Worm (Caenorhabditis elegans): Measurements from ENCODE around the gene gpx-6.

DNA sequence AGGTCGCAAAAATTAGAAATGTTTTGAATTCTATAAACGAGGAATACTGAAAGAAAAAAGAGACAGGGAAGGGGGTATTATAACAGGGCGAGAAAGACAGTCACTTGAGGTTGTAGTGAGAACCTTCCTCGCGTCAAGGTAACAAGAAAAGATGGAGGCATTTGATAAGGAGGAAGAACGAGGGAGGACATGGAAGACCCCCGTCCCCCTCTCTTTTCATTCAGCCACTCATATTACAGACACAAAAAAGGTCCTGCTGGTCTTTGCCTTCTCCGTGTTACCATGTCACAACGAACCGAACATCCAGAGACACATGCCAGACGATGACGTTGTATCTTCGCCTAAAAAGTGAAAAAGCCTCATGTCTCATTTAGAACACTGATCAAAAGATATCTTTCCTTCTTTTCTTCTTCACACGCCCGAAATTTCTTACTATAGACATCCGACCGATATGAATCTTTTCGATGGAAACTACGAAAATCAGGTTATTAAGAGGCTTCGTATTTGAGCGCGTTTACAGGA, 19.4 kb downstream of the gpx-6 start:
- TF ChIP-seq hlh-13 (GFP tag; optimal IDR thresholded peaks at IDR 0.05), result no peak
- no peak for TF ChIP-seq hlh-6 (tag; optimal IDR thresholded peaks at IDR 0.05)

All from whole organism, late embryonic.